Worm (Caenorhabditis elegans) whole organism, L1 larva: ENCODE results near the gene srt-16.

Experiments
- C04F5.9 ChIP-seq: sonication (generic microtip); optimal IDR thresholded peaks from 2 replicates; lab custom pipeline; 2016; ENCODE audit warnings: missing genetic modification characterization, missing compliant biosample characterization
- F16B12.6 ChIP-seq: fragments of 150-350 bp; optimal IDR thresholded peaks from 2 replicates; lab custom pipeline; 2014; ENCODE audit warnings: missing biosample characterization, missing genetic modification characterization
- alr-1 ChIP-seq: fragments of 200-800 bp; sonication (Bioruptor generic); optimal IDR thresholded peaks from 2 replicates; lab custom pipeline; 2018; ENCODE audit warnings: borderline replicate concordance, mild to moderate bottlenecking, missing genetic modification characterization, missing compliant biosample characterization
- aly-2 ChIP-seq: fragments of 150-350 bp; optimal IDR thresholded peaks from 2 replicates; lab custom pipeline; 2014; ENCODE audit warnings: missing biosample characterization, missing genetic modification characterization
- ceh-88 ChIP-seq: fragments of 200-800 bp; sonication (Bioruptor generic); IDR thresholded peaks from 2 replicates; pipeline ENCODE4 v1.3.6; 2022; ENCODE audit warnings: missing genetic modification characterization, missing compliant biosample characterization
- ces-1 ChIP-seq: fragments of 150-350 bp; optimal IDR thresholded peaks from 2 replicates; lab custom pipeline; 2014; ENCODE audit warnings: missing biosample characterization, missing genetic modification reagents, missing genetic modification characterization
- efl-1 ChIP-seq, 4 experiments: fragments of 150-350 bp; optimal IDR thresholded peaks in 3 of 4; peaks in 1 of 4; 1 replicate in 1 of 4; 2 replicates in 3 of 4; lab custom pipeline; 2014; ENCODE audit warnings: missing biosample characterization in 2 of 4, missing genetic modification characterization in 2 of 4, missing genetic modification reagents in 2 of 4
- efl-3 ChIP-seq: fragments of 200-800 bp; sonication (Bioruptor generic); optimal IDR thresholded peaks from 2 replicates; lab custom pipeline; 2018; ENCODE audit warnings: mild to moderate bottlenecking, missing genetic modification characterization, missing compliant biosample characterization
- elt-2 ChIP-seq: sonication (generic microtip); optimal IDR thresholded peaks from 2 replicates; lab custom pipeline; 2016; ENCODE audit warnings: missing genetic modification characterization, mild to moderate bottlenecking, inconsistent platforms, missing compliant biosample characterization, missing genetic modification reagents
- fos-1 ChIP-seq: fragments of 150-350 bp; optimal IDR thresholded peaks from 2 replicates; lab custom pipeline; 2014; ENCODE audit warnings: missing biosample characterization, missing genetic modification characterization
- grh-1 ChIP-seq: fragments of 200-800 bp; sonication (Bioruptor generic); IDR thresholded peaks from 2 replicates; pipeline ENCODE4 v1.3.6; 2022; ENCODE audit warnings: missing genetic modification reagents, missing genetic modification characterization, missing compliant biosample characterization
- lin-35 ChIP-seq, 2 experiments: fragments of 150-350 bp; optimal IDR thresholded peaks; 2 replicates each; lab custom pipeline; 2014; ENCODE audit warnings: missing biosample characterization in 2 of 2, missing genetic modification characterization in 2 of 2, missing genetic modification reagents in 2 of 2
- nhr-71 ChIP-seq: sonication (generic microtip); optimal IDR thresholded peaks from 2 replicates; lab custom pipeline; 2016; ENCODE audit warnings: mild to moderate bottlenecking, missing genetic modification characterization, moderate library complexity, missing compliant biosample characterization
- nhr-77 ChIP-seq: fragments of 150-350 bp; optimal IDR thresholded peaks from 2 replicates; lab custom pipeline; 2014; ENCODE audit warnings: missing biosample characterization, missing genetic modification characterization
- pax-3 ChIP-seq: fragments of 200-800 bp; sonication (Bioruptor generic); optimal IDR thresholded peaks from 2 replicates; lab custom pipeline; 2018; ENCODE audit warnings: mild to moderate bottlenecking, missing genetic modification characterization, moderate library complexity, missing compliant biosample characterization
- snu-23 ChIP-seq: sonication (generic microtip); optimal IDR thresholded peaks from 2 replicates; lab custom pipeline; 2016; ENCODE audit warnings: missing genetic modification characterization, missing compliant biosample characterization
- sox-4 ChIP-seq: sonication (generic microtip); optimal IDR thresholded peaks from 2 replicates; lab custom pipeline; 2016; ENCODE audit warnings: missing genetic modification characterization, missing compliant biosample characterization
- sptf-1 ChIP-seq: fragments of 150-350 bp; optimal IDR thresholded peaks from 2 replicates; lab custom pipeline; 2014; ENCODE audit warnings: missing biosample characterization, missing genetic modification characterization
- tlp-1 ChIP-seq: fragments of 150-350 bp; optimal IDR thresholded peaks from 2 replicates; lab custom pipeline; 2014; ENCODE audit warnings: missing biosample characterization, missing genetic modification characterization
- unc-62 ChIP-seq: fragments of 150-350 bp; optimal IDR thresholded peaks from 2 replicates; lab custom pipeline; 2014; ENCODE audit warnings: missing biosample characterization, missing genetic modification reagents, missing genetic modification characterization
- xbp-1 ChIP-seq: sonication (generic microtip); optimal IDR thresholded peaks from 2 replicates; lab custom pipeline; 2016; ENCODE audit warnings: missing genetic modification characterization, missing compliant biosample characterization
- ztf-4 ChIP-seq: fragments of 150-350 bp; optimal IDR thresholded peaks from 2 replicates; lab custom pipeline; 2014; ENCODE audit warnings: missing biosample characterization, missing genetic modification characterization

Gene srt-16

ce11 chrV:3028205-3028604 lies 36.1 kb downstream of the srt-16 start, which contains the start of gene asp-7:
Gene asp-7, plus strand, starts transcription at chrV:3028285.
- TF ChIP-seq efl-1 (optimal IDR thresholded peaks at IDR 0.05; lab: Kevin White, UChicago), result no peak
- TF ChIP-seq efl-1 (GFP tag; optimal IDR thresholded peaks at IDR 0.05 in 1 of 2; lab: Kevin White, UChicago), result peak in 1 of 2 experiments; percentile 80
- TF ChIP-seq alr-1 (tag; lab: Kevin White, UChicago), result no peak

ce11 chrV:3024274-3024673 lies 40.0 kb downstream of the srt-16 start, which contains the start of gene asp-8:
Gene asp-8, plus strand, starts transcription at chrV:3024549.
- TF ChIP-seq pax-3, result no peak
- TF ChIP-seq elt-2 (tag; lab: Kevin White, UChicago), result peak; percentile 60

ce11 chrV:3021306-3021705 lies 43.0 kb downstream of the srt-16 start, which contains the start of gene irld-12:
Gene irld-12, minus strand, starts transcription at chrV:3021406.
- no peak for TF ChIP-seq nhr-71
- no peak for TF ChIP-seq lin-35 (GFP tag; optimal IDR thresholded peaks at IDR 0.05; lab: Kevin White, UChicago)
- no peak for TF ChIP-seq fos-1 (tag; lab: Kevin White, UChicago)
- TF ChIP-seq ces-1, result no peak
- TF ChIP-seq ceh-88, result no peak
- no peak for TF ChIP-seq C04F5.9 (tag; lab: Kevin White, UChicago)
- no peak for TF ChIP-seq sox-4
- TF ChIP-seq aly-2, result no peak
- no peak for TF ChIP-seq xbp-1
- TF ChIP-seq ztf-4 (tag; lab: Kevin White, UChicago), result no peak

ce11 chrV:3017930-3018329 lies 46.4 kb downstream of the srt-16 start:
- TF ChIP-seq grh-1 (GFP tag; lab: Robert Waterston, UW), result no peak
- no peak for TF ChIP-seq ces-1
- TF ChIP-seq F16B12.6 (tag; lab: Kevin White, UChicago), result no peak
- no peak for TF ChIP-seq nhr-77
- no peak for TF ChIP-seq xbp-1
- no peak for TF ChIP-seq sptf-1 (tag; lab: Kevin White, UChicago)
- no peak for TF ChIP-seq efl-3
- TF ChIP-seq C04F5.9 (tag; lab: Kevin White, UChicago), result no peak
- TF ChIP-seq snu-23 (GFP tag; lab: Kevin White, UChicago), result no peak
- no peak for TF ChIP-seq fos-1 (tag; lab: Kevin White, UChicago)
- TF ChIP-seq unc-62 (GFP tag; lab: Kevin White, UChicago), result no peak

ce11 chrV:3014185-3014584 lies 50.1 kb downstream of the srt-16 start, which contains the start of gene K12D9.1:
Gene K12D9.1, plus strand, starts transcription at chrV:3014485.
- no peak for TF ChIP-seq efl-1 (optimal IDR thresholded peaks at IDR 0.05; lab: Kevin White, UChicago)
- TF ChIP-seq efl-1 (GFP tag; optimal IDR thresholded peaks at IDR 0.05 in 1 of 2; lab: Kevin White, UChicago), result peak in 1 of 2 experiments; percentile 18
- TF ChIP-seq tlp-1 (tag; lab: Kevin White, UChicago), result no peak
